Worm (Caenorhabditis elegans) whole organism, midembryonic: Measurements from ENCODE around the gene kdp-1.

ENCODE experiments used
- T22C8.4 ChIP-seq: fragments of 200-800 bp; sonication (Bioruptor generic); IDR thresholded peaks from 2 replicates; pipeline ENCODE4 v1.3.6; 2022; ENCODE audit warnings: missing genetic modification characterization, missing compliant biosample characterization
- cog-1 ChIP-seq: sonication (generic microtip); optimal IDR thresholded peaks from 2 replicates; lab custom pipeline; 2016; ENCODE audit warnings: missing genetic modification characterization, missing compliant biosample characterization
- flt-1 ChIP-seq: fragments of 200-800 bp; sonication (Bioruptor generic); IDR thresholded peaks from 2 replicates; pipeline ENCODE4 v1.3.6; 2022; ENCODE audit warnings: missing genetic modification characterization, missing compliant biosample characterization
- klf-2 ChIP-seq: fragments of 200-800 bp; sonication (Bioruptor generic); conservative IDR thresholded peaks from 2 replicates; pipeline ENCODE4 v1.3.6; 2022; ENCODE audit warnings: missing genetic modification reagents, missing genetic modification characterization, missing compliant biosample characterization
- med-1 ChIP-seq: sonication (generic microtip); optimal IDR thresholded peaks from 2 replicates; lab custom pipeline; 2017; ENCODE audit warnings: missing genetic modification characterization, mild to moderate bottlenecking, missing compliant biosample characterization, antibody characterized with exemption, missing genetic modification reagents; ENCODE audit not compliant: insufficient read depth
- ref-1 ChIP-seq: fragments of 200-800 bp; sonication (Bioruptor generic); conservative IDR thresholded peaks from 2 replicates; pipeline ENCODE4 v1.3.6; 2022; ENCODE audit warnings: missing genetic modification reagents, missing genetic modification characterization, missing compliant biosample characterization
- tab-1 ChIP-seq: fragments of 200-800 bp; sonication (Bioruptor generic); IDR thresholded peaks from 2 replicates; pipeline ENCODE4 v1.3.6; 2022; ENCODE audit warnings: missing genetic modification characterization, missing compliant biosample characterization
- ztf-23 ChIP-seq: fragments of 200-800 bp; sonication (Bioruptor generic); IDR thresholded peaks from 2 replicates; pipeline ENCODE4 v1.3.6; 2022; ENCODE audit warnings: missing genetic modification reagents, missing genetic modification characterization, missing compliant biosample characterization
- ztf-29 ChIP-seq: fragments of 200-800 bp; sonication (Bioruptor generic); IDR thresholded peaks from 2 replicates; pipeline ENCODE4 v1.3.6; 2022; ENCODE audit warnings: missing genetic modification reagents, missing genetic modification characterization, missing compliant biosample characterization

The kdp-1 gene

DNA sequence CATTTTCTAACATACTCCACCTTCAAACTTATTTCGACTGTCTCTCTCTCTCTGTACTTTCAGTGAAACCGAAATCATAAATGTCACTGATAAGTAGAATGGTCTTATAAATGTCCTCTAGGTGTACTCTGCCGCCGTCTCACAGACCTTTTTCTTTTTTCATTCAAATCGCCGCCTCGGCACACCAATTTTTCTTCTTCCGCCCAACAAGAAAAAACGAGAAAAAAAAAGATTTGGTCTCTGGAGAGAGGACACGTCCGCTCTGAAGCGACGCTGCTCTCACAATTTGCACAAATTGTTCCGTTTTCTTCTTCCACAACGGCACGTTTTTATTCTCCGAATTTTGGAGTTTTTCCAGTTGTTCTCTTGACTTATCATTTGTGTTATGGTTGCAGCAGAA lies 13.2 kb downstream of the kdp-1 start:
- TF ChIP-seq ref-1 (GFP tag; lab: Robert Waterston, UW) (no peak), tab-1 (GFP tag; lab: Robert Waterston, UW) (no peak), ztf-29 (no peak), cog-1 (no peak), med-1 (GFP tag; lab: Kevin White, UChicago) (no peak), T22C8.4 (no peak), flt-1 (GFP tag; lab: Robert Waterston, UW) (no peak), klf-2 (GFP tag; lab: Robert Waterston, UW) (no peak), ztf-23 (no peak)

DNA sequence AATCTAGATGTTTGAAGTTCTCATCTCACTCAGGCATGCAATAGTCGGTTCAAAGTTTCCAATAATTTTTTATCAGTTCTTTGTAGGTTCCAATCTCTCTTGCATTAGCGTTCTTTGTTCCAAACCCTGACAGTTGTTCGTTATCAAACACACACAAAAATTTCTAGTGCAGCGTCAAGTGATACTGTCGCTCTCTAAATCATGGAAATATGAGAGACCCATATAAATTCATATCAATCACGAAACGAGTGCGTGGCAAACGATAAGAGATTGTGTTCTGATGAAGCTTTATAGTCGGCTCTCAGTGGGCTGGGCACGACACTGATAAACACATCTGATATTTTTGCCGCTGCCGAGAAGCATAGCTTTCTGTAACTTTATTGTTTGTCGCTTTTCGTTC lies 14.2 kb downstream of the kdp-1 start:
- TF ChIP-seq med-1 (GFP tag; lab: Kevin White, UChicago) (no peak), tab-1 (GFP tag; lab: Robert Waterston, UW) (no peak), klf-2 (GFP tag; lab: Robert Waterston, UW) (no peak), ztf-23 (no peak), ref-1 (GFP tag; lab: Robert Waterston, UW) (no peak), cog-1 (no peak), T22C8.4 (no peak), flt-1 (GFP tag; lab: Robert Waterston, UW) (no peak), ztf-29 (no peak)

DNA sequence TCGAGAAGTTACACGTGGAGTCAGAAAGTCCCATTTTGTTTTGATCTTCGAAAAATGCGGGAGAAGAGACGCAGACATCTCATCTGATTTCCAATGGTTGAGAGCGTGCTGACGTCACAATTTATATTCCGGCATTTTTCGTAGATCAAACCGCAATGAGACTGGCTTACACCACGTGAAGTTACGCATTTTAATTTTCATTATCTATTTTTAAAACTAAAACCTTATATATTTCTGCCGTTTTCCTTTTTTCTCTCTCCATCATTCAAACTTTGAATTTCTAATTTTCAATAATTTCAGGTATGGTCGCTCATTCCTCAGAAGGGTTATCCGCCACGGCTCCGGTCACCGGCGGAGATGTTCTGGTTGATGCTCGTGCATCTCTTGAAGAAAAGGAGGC lies 15.4 kb downstream of the kdp-1 start, which contains the start of gene fat-1:
Gene fat-1 (plus strand): TSS at position 301 of the 400 bp plus-strand sequence.
- TF ChIP-seq ztf-29 = no peak
- TF ChIP-seq flt-1 (GFP tag; lab: Robert Waterston, UW) = no peak
- no peak for TF ChIP-seq ref-1 (GFP tag; lab: Robert Waterston, UW)
- TF ChIP-seq med-1 (GFP tag; lab: Kevin White, UChicago) = no peak
- no peak for TF ChIP-seq T22C8.4
- TF ChIP-seq cog-1 = no peak
- no peak for TF ChIP-seq tab-1 (GFP tag; lab: Robert Waterston, UW)
- no peak for TF ChIP-seq ztf-23
- no peak for TF ChIP-seq klf-2 (GFP tag; lab: Robert Waterston, UW)

DNA sequence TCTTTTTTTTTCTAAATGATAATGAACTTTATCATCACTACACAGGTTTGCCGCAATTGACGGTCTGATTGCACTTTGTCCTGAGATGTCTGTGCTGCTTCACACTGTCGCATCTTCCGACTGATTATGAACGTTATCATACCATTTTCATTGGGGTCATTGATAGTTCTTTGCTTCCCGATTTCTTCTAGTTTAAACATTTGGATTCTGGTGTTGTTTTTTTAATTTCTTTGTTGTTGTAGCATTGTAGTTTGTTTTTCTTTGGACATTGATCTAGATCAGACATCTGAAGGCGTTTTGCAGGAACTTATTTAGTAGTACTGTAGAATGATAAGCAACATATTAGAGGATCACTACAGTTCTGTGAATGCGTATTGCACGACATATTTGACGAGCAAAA lies 18.8 kb downstream of the kdp-1 start:
- no peak for TF ChIP-seq cog-1
- TF ChIP-seq flt-1 (GFP tag; lab: Robert Waterston, UW) = no peak
- no peak for TF ChIP-seq ztf-23
- TF ChIP-seq T22C8.4 = no peak
- no peak for TF ChIP-seq ref-1 (GFP tag; lab: Robert Waterston, UW)
- no peak for TF ChIP-seq med-1 (GFP tag; lab: Kevin White, UChicago)
- no peak for TF ChIP-seq klf-2 (GFP tag; lab: Robert Waterston, UW)
- TF ChIP-seq tab-1 (GFP tag; lab: Robert Waterston, UW) = no peak
- no peak for TF ChIP-seq ztf-29

DNA sequence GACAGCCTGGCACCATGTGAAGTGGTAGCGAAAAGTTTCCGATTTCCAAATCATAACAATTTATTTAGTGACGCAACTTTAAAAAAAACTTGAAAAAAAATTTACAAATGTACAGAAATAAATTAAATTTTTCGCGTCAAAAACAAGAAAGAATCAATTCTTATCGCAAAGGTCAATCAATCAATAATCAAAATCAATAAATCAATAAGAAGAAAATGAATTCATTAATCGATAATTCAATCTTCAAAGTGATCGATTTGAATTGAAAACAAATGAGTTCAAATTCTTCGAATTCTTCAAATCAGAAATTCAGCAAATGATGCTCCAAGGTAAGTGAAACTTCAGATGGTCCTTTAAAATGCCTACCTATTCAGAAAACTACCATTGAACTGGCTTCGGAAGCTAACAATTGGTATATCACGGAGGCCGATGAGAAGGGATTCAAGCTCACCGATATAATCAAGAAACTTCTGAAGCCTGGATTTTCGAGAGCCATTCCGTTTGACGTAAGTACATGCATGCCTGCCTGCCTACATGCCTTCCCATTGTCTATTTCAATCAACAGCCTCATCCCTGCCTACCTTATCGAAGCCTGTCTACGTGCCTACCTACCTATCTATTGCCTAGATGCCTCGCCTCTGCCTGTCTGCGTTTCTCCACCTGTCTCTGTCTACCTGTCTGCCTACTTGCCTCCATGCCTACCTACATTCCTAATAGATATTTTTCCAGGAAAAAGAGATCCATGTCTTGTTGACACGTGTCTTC lies 20.1 kb downstream of the kdp-1 start:
- no peak for TF ChIP-seq cog-1
- no peak for TF ChIP-seq med-1 (GFP tag; lab: Kevin White, UChicago)
- TF ChIP-seq ztf-23 = no peak
- no peak for TF ChIP-seq klf-2 (GFP tag; lab: Robert Waterston, UW)
- no peak for TF ChIP-seq T22C8.4
- no peak for TF ChIP-seq ref-1 (GFP tag; lab: Robert Waterston, UW)
- no peak for TF ChIP-seq ztf-29

DNA sequence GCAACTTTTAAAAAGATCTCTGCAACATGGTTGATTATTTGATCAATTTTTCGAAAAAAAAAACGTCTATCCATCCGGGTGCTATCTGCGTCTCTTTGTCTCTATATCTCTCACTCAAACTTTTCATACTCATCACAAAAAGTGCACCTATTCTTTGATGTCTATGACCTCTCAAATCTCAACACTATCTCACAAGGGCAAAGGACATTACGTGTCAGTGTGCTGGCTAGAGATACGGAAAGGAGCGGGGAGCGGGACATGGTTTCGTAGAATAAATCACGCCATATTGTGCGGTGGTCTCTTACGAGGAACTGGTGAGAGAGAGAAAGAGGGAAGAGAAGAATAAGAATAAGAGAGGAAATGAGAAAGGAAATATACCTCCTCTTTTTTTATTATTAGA lies 22.4 kb downstream of the kdp-1 start:
- TF ChIP-seq med-1 (GFP tag; lab: Kevin White, UChicago) (no peak), ztf-29 (no peak), tab-1 (GFP tag; lab: Robert Waterston, UW) (no peak), ref-1 (GFP tag; lab: Robert Waterston, UW) (no peak)

DNA sequence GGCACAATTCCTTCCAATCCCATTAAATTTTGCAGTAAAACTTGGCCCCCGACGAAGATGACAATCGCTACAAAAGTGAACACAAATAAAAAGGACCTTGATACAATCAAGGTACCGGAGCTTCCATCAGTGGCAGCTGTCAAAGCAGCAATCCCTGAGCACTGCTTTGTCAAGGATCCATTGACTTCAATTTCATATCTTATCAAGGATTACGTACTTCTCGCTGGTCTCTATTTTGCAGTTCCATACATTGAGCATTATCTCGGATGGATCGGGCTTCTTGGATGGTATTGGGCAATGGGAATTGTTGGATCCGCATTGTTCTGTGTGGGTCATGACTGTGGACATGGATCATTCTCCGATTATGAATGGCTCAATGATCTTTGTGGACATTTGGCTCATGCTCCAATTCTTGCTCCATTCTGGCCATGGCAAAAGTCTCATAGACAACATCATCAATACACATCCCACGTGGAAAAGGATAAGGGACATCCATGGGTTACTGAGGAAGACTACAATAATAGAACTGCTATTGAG lies 23.9 kb downstream of the kdp-1 start, which contains the start of gene fat-2:
Gene fat-2 (plus strand): TSS at position 51 of the 537 bp plus-strand sequence.
- TF ChIP-seq ref-1 (GFP tag; lab: Robert Waterston, UW) (no peak), klf-2 (GFP tag; lab: Robert Waterston, UW) (no peak), cog-1 (no peak), ztf-23 (no peak), med-1 (GFP tag; lab: Kevin White, UChicago) (no peak), ztf-29 (no peak), flt-1 (GFP tag; lab: Robert Waterston, UW) (no peak), tab-1 (GFP tag; lab: Robert Waterston, UW) (no peak), T22C8.4 (no peak)

DNA sequence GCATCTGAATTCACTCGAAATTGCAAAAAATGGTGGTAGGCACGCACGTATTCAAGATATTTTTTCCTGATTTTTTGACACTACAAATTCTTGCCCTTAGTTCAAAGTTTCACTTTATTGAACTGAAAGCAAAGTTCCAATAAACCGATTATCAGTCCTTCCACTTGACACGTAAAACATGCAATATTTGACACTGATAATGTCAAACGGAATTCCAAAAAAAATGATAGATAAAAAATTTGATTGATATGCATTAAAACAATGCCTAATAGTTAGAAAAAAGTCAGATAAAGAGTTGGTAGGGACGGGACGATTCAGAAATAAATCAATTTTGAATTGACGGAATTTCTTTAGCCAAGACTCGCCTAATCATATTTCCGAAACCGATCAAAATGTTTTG lies 27.1 kb downstream of the kdp-1 start:
- TF ChIP-seq ztf-29 (no peak), tab-1 (GFP tag; lab: Robert Waterston, UW) (no peak), ztf-23 (no peak), klf-2 (GFP tag; lab: Robert Waterston, UW) (no peak), med-1 (GFP tag; lab: Kevin White, UChicago) (no peak), ref-1 (GFP tag; lab: Robert Waterston, UW) (no peak), T22C8.4 (no peak), flt-1 (GFP tag; lab: Robert Waterston, UW) (no peak), cog-1 (no peak)

DNA sequence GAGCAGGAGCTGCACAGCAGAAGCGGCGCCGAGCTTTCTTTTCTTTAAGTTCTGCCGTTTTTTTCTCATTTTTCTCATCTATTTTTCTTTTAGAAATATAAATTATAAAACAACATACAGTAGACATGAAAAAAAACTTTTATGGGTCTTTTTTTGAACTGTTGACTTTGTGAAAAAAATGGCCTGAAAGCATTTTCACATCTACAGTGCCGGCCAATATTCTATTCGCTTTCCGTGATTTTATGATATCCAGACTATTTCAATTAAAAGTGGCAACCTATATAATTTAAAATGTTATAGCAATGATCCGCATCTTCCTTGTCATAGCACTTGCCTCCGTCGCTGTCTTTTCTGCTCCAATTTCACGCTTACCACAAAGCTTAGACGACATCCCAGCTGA lies 28.1 kb downstream of the kdp-1 start, which contains the start of gene far-6:
Gene far-6 (plus strand): TSS at position 301 of the 400 bp plus-strand sequence.
- TF ChIP-seq klf-2 (GFP tag; lab: Robert Waterston, UW) (no peak), ref-1 (GFP tag; lab: Robert Waterston, UW) (no peak), med-1 (GFP tag; lab: Kevin White, UChicago) (no peak), flt-1 (GFP tag; lab: Robert Waterston, UW) (no peak), T22C8.4 (no peak), ztf-23 (no peak), tab-1 (GFP tag; lab: Robert Waterston, UW) (no peak), ztf-29 (no peak), cog-1 (no peak)
